Fruit fly (Drosophila melanogaster) whole organism, prepupa: Measurements from ENCODE around the gene CG33160.
A peak's percentile ranks its signal among the peaks of the same experiment; 100 is the strongest.

ENCODE experiments used
- Blimp-1 ChIP-seq: fragments of 200-800 bp; sonication (Bioruptor generic); optimal IDR thresholded peaks from 3 replicates; lab custom pipeline; 2017; ENCODE audit warnings: missing biosample characterization, missing genetic modification characterization, mild to moderate bottlenecking, moderate library complexity, missing genetic modification reagents
- CG11294 ChIP-seq: fragments of 200-800 bp; sonication (Bioruptor generic); IDR thresholded peaks from 2 replicates; pipeline ENCODE4 v1.3.6; 2022; ENCODE audit warnings: missing biosample characterization, missing genetic modification characterization
- CG11762 ChIP-seq: fragments of 200-800 bp; sonication (Bioruptor generic); optimal IDR thresholded peaks from 3 replicates; lab custom pipeline; 2016; ENCODE audit warnings: missing biosample characterization, missing genetic modification characterization; ENCODE audit not compliant: insufficient read depth
- CG11902 ChIP-seq: fragments of 200-800 bp; sonication (Bioruptor generic); optimal IDR thresholded peaks from 3 replicates; lab custom pipeline; 2016; ENCODE audit warnings: missing biosample characterization, missing genetic modification characterization
- CG1621 ChIP-seq: fragments of 200-800 bp; sonication (Bioruptor generic); optimal IDR thresholded peaks from 3 replicates; lab custom pipeline; 2018; ENCODE audit warnings: missing biosample characterization, mild to moderate bottlenecking, missing genetic modification characterization
- CG16779 ChIP-seq: fragments of 200-800 bp; sonication (Bioruptor generic); optimal IDR thresholded peaks from 3 replicates; lab custom pipeline; 2017; ENCODE audit warnings: missing biosample characterization, mild to moderate bottlenecking, missing genetic modification characterization
- CG3032 ChIP-seq: fragments of 200-800 bp; optimal IDR thresholded peaks from 2 replicates; lab custom pipeline; 2019; ENCODE audit warnings: missing biosample characterization, mild to moderate bottlenecking, missing genetic modification characterization, moderate library complexity
- CG31627 ChIP-seq: fragments of 200-800 bp; sonication (Bioruptor generic); optimal IDR thresholded peaks from 3 replicates; lab custom pipeline; 2016; ENCODE audit warnings: missing biosample characterization, missing genetic modification characterization
- CG32006 ChIP-seq: fragments of 200-800 bp; sonication (Bioruptor generic); optimal IDR thresholded peaks from 3 replicates; lab custom pipeline; 2017; ENCODE audit warnings: missing biosample characterization, mild to moderate bottlenecking, missing genetic modification characterization
- CG34406 ChIP-seq: fragments of 200-800 bp; sonication (Bioruptor generic); optimal IDR thresholded peaks from 3 replicates; lab custom pipeline; 2016; ENCODE audit warnings: missing biosample characterization, missing genetic modification characterization
- CG4318 ChIP-seq: fragments of 200-800 bp; sonication (Bioruptor generic); optimal IDR thresholded peaks from 3 replicates; lab custom pipeline; 2017; ENCODE audit warnings: missing biosample characterization, mild to moderate bottlenecking, missing genetic modification characterization
- CG6163 ChIP-seq: fragments of 200-800 bp; sonication (Bioruptor generic); IDR thresholded peaks from 3 replicates; pipeline ENCODE4 v1.3.6; 2022; ENCODE audit warnings: missing biosample characterization, missing genetic modification characterization
- CG6276 ChIP-seq: fragments of 200-800 bp; sonication (Bioruptor generic); optimal IDR thresholded peaks from 2 replicates; lab custom pipeline; 2017; ENCODE audit warnings: missing biosample characterization, mild to moderate bottlenecking, missing genetic modification characterization
- CG8319 ChIP-seq: fragments of 200-800 bp; sonication (Bioruptor generic); optimal IDR thresholded peaks from 3 replicates; lab custom pipeline; 2016; ENCODE audit warnings: missing biosample characterization, missing genetic modification characterization
- CG8632 ChIP-seq: fragments of 200-800 bp; sonication (Bioruptor generic); optimal IDR thresholded peaks from 3 replicates; lab custom pipeline; 2016; ENCODE audit warnings: missing biosample characterization, missing genetic modification characterization
- CG9139 ChIP-seq: fragments of 200-800 bp; sonication (Bioruptor generic); optimal IDR thresholded peaks from 3 replicates; lab custom pipeline; 2017; ENCODE audit warnings: missing biosample characterization, mild to moderate bottlenecking, missing genetic modification characterization
- Eip93F ChIP-seq: fragments of 200-800 bp; sonication (Bioruptor generic); optimal IDR thresholded peaks from 2 replicates; lab custom pipeline; 2016; ENCODE audit warnings: missing biosample characterization, mild to moderate bottlenecking, missing genetic modification characterization
- Gug ChIP-seq: fragments of 200-800 bp; sonication (Bioruptor generic); IDR thresholded peaks from 2 replicates; pipeline ENCODE4 v1.3.6; 2022; ENCODE audit warnings: missing biosample characterization, missing genetic modification characterization
- Hr38 ChIP-seq: sonication (Bioruptor generic); optimal IDR thresholded peaks from 2 replicates; lab custom pipeline; 2016; ENCODE audit warnings: missing biosample characterization, missing genetic modification characterization
- Hr39 ChIP-seq: fragments of 200-800 bp; sonication (Bioruptor generic); optimal IDR thresholded peaks from 2 replicates; lab custom pipeline; 2016; ENCODE audit warnings: missing biosample characterization, missing genetic modification characterization
- Lpt ChIP-seq: fragments of 200-800 bp; sonication (Bioruptor generic); optimal IDR thresholded peaks from 3 replicates; lab custom pipeline; 2016; ENCODE audit warnings: missing biosample characterization, missing genetic modification characterization
- Smox ChIP-seq: fragments of 200-800 bp; sonication (Bioruptor generic); optimal IDR thresholded peaks from 3 replicates; lab custom pipeline; 2016; ENCODE audit warnings: missing biosample characterization, missing genetic modification characterization
- Sox102F ChIP-seq: fragments of 200-800 bp; sonication (Bioruptor generic); optimal IDR thresholded peaks from 2 replicates; lab custom pipeline; 2016; ENCODE audit warnings: missing biosample characterization, mild to moderate bottlenecking, missing genetic modification characterization
- Sox14 ChIP-seq: fragments of 200-800 bp; sonication (Bioruptor generic); optimal IDR thresholded peaks from 3 replicates; lab custom pipeline; 2016; ENCODE audit warnings: missing biosample characterization, missing genetic modification characterization
- Sox15 ChIP-seq: fragments of 200-800 bp; sonication (Bioruptor generic); optimal IDR thresholded peaks from 3 replicates; lab custom pipeline; 2016; ENCODE audit warnings: missing biosample characterization, missing genetic modification characterization
- achi ChIP-seq: fragments of 200-800 bp; sonication (Bioruptor generic); optimal IDR thresholded peaks from 3 replicates; lab custom pipeline; 2016; ENCODE audit warnings: missing biosample characterization, missing genetic modification characterization
- acj6 ChIP-seq: fragments of 200-800 bp; sonication (Bioruptor generic); optimal IDR thresholded peaks from 3 replicates; lab custom pipeline; 2016; ENCODE audit warnings: missing biosample characterization, missing genetic modification characterization
- cyc ChIP-seq: fragments of 200-800 bp; sonication (Bioruptor generic); optimal IDR thresholded peaks from 3 replicates; lab custom pipeline; 2016; ENCODE audit warnings: missing biosample characterization, missing genetic modification characterization
- dsx ChIP-seq: fragments of 200-800 bp; optimal IDR thresholded peaks from 3 replicates; lab custom pipeline; 2019; ENCODE audit warnings: missing biosample characterization, mild to moderate bottlenecking, missing genetic modification characterization, moderate library complexity; ENCODE audit not compliant: poor library complexity, severe bottlenecking
- esn ChIP-seq: fragments of 200-800 bp; sonication (Bioruptor generic); optimal IDR thresholded peaks from 2 replicates; lab custom pipeline; 2016; ENCODE audit warnings: missing biosample characterization, mild to moderate bottlenecking, missing genetic modification characterization, moderate library complexity
- fd59A ChIP-seq: fragments of 200-800 bp; sonication (Bioruptor generic); optimal IDR thresholded peaks from 2 replicates; lab custom pipeline; 2017; ENCODE audit warnings: missing biosample characterization, mild to moderate bottlenecking, missing genetic modification characterization, missing genetic modification reagents
- fd85E ChIP-seq: fragments of 200-800 bp; sonication (Bioruptor generic); optimal IDR thresholded peaks from 3 replicates; lab custom pipeline; 2016; ENCODE audit warnings: missing biosample characterization, missing genetic modification characterization
- fkh ChIP-seq: fragments of 200-800 bp; sonication (Bioruptor generic); optimal IDR thresholded peaks from 3 replicates; lab custom pipeline; 2017; ENCODE audit warnings: missing biosample characterization, mild to moderate bottlenecking, missing genetic modification characterization, moderate library complexity
- lz ChIP-seq: fragments of 200-800 bp; sonication (Bioruptor generic); optimal IDR thresholded peaks from 3 replicates; lab custom pipeline; 2016; ENCODE audit warnings: missing biosample characterization, missing genetic modification characterization
- pdm3 ChIP-seq: fragments of 200-800 bp; sonication (Bioruptor generic); optimal IDR thresholded peaks from 3 replicates; lab custom pipeline; 2016; ENCODE audit warnings: missing biosample characterization, missing genetic modification characterization
- salr ChIP-seq, 2 experiments: fragments of 200-800 bp; sonication (Bioruptor generic); optimal IDR thresholded peaks; 3 replicates each; lab custom pipeline; 2016 to 2018; ENCODE audit warnings: missing biosample characterization in 2 of 2, missing genetic modification characterization in 2 of 2, mild to moderate bottlenecking in 1 of 2
- ss ChIP-seq, 2 experiments: fragments of 200-800 bp; sonication (Bioruptor generic); optimal IDR thresholded peaks; 2 replicates in 1 of 2; 3 replicates in 1 of 2; lab custom pipeline; 2017 to 2018; ENCODE audit warnings: mild to moderate bottlenecking in 2 of 2, missing biosample characterization in 2 of 2, missing genetic modification characterization in 2 of 2, moderate library complexity in 1 of 2
- topi ChIP-seq: fragments of 200-800 bp; sonication (Bioruptor generic); optimal IDR thresholded peaks from 3 replicates; lab custom pipeline; 2016; ENCODE audit warnings: missing biosample characterization, missing genetic modification characterization

CG33160 gene

dm6 chr3L:3179474-3179873, 26.7 kb downstream of the CG33160 start (continued):
- TF ChIP-seq esn (GFP tag; lab: Kevin White, UChicago) (peak; percentile 94), Sox14 (GFP tag; lab: Kevin White, UChicago) (peak; percentile 93), CG1621 (tag; lab: Kevin White, UChicago) (peak; percentile 92), topi (peak; percentile 94), dsx (GFP tag; lab: Kevin White, UChicago) (peak; percentile 94), pdm3 (GFP tag; lab: Kevin White, UChicago) (peak; percentile 90), CG8632 (GFP tag; lab: Kevin White, UChicago) (peak; percentile 90)

DNA sequence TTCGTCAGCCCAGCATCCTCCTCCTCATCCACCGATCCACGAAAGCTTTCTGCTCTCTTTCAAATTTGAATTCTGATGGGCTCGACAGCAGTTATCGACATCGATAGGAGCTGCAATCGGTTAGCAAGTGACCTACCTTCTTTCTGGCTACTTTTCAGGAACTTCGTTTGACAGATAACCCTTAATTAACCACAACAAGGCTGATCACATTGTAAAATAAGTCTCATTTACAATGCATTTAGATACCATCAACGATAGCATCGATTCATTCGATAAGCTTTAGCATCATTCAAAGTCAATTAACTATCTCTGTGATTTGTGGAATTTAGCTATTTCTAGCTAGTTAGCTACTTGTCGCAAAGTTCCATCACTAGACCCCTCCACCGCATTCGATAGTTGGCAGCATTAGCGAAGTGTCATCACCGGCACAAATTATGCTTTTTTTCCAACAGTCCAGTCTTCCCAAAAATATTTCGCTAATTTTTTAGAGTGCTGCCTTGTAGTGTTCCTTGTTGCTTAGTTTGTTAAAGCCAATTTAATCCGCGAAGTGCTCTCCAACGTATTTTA, 27.6 kb downstream of the CG33160 start, which contains the start of the genes MnM and Girdin:
Gene MnM, minus strand, starts transcription at position 51 of the 567 bp plus-strand sequence.
Gene Girdin, plus strand, starts transcription at position 401 of the 567 bp plus-strand sequence.
- TF ChIP-seq fkh (no peak), CG8319 (no peak), salr (GFP tag; optimal IDR thresholded peaks at IDR 0.05; lab: Kevin White, UChicago) (no peak), Smox (peak; percentile 59), CG6163 (peak; percentile 29; the same call in 1 of the 3 replicates), esn (GFP tag; lab: Kevin White, UChicago) (peak; percentile 76), Gug (GFP tag; lab: Robert Waterston, UW) (peak; percentile 28; the same call in 1 of the 2 replicates), CG11762 (GFP tag; lab: Kevin White, UChicago) (no peak), Hr39 (GFP tag; lab: Kevin White, UChicago) (peak; percentile 81), CG31627 (peak; percentile 79), fd85E (GFP tag; lab: Kevin White, UChicago) (no peak), fd59A (peak; percentile 6), Sox15 (GFP tag; lab: Kevin White, UChicago) (peak; percentile 38), CG4318 (GFP tag; lab: Kevin White, UChicago) (no peak), lz (GFP tag; lab: Kevin White, UChicago) (peak; percentile 84), cyc (GFP tag; lab: Kevin White, UChicago) (peak; percentile 57), Lpt (GFP tag; lab: Kevin White, UChicago) (peak; percentile 19), Eip93F (GFP tag; lab: Kevin White, UChicago) (no peak), CG3032 (tag; lab: Kevin White, UChicago) (peak; percentile 44), Sox102F (GFP tag; lab: Kevin White, UChicago) (no peak), CG34406 (GFP tag; lab: Kevin White, UChicago) (peak; percentile 11)

DNA sequence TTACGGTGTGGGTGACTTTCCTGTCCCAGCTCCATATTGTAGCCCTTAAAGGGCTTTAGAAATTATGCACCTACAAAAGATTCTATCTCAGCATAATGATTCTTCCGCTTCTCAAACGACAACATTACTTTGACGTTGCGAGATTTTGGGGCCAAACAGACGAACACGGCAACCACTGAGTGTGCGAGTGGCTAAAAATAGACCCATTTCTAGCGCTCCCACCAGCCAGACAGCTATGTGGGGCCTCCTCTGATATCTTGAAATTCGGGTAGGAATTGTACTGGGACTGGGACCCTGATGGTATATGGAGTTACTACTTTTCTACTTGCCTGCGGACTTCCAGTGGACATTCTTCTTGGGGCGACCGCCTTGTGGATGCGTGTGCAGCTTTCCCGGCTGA, 28.3 kb downstream of the CG33160 start:
- TF ChIP-seq CG32006 = no peak
- TF ChIP-seq CG11902 (GFP tag; lab: Kevin White, UChicago) = no peak

- TF ChIP-seq Hr38 (no peak), CG6276 (GFP tag; lab: Kevin White, UChicago) (no peak), CG9139 (GFP tag; lab: Kevin White, UChicago) (no peak), Sox14 (GFP tag; lab: Kevin White, UChicago) (no peak), ss (GFP tag; optimal IDR thresholded peaks at IDR 0.05; lab: Kevin White, UChicago) (no peak), fd59A (no peak), Hr39 (GFP tag; lab: Kevin White, UChicago) (no peak), achi (no peak), lz (GFP tag; lab: Kevin White, UChicago) (no peak), Blimp-1 (GFP tag; lab: Kevin White, UChicago) (no peak), CG4318 (GFP tag; lab: Kevin White, UChicago) (no peak), CG11902 (GFP tag; lab: Kevin White, UChicago) (no peak), esn (GFP tag; lab: Kevin White, UChicago) (no peak), CG16779 (no peak), CG3032 (tag; lab: Kevin White, UChicago) (no peak), topi (no peak), Gug (GFP tag; lab: Robert Waterston, UW) (no peak), CG11294 (GFP tag; lab: Robert Waterston, UW) (no peak), acj6 (GFP tag; lab: Kevin White, UChicago) (no peak), Sox15 (GFP tag; lab: Kevin White, UChicago) (no peak)
Measured at dm6 chr3L:3172445-3172844, 33.7 kb downstream of the CG33160 start, which contains the start of gene CG14963. Gene CG14963, minus strand, starts transcription at chr3L:3172545.
